Fruit fly (Drosophila melanogaster): ENCODE data around the gene CG13606.
A peak's percentile ranks its signal among the peaks of the same experiment; 100 is the strongest.

The CG13606 gene

dm6 chr3R:24134580-24134979 lies 37.8 kb upstream of the CG13606 start, which contains the start of gene Sec10 (continued):
- TF ChIP-seq onecut (GFP tag; IDR thresholded peaks at IDR 0.05) (no peak), CG17385 (GFP tag; optimal IDR thresholded peaks at IDR 0.05) (peak; percentile 97), CG4328 (GFP tag; optimal IDR thresholded peaks at IDR 0.05) (no peak), nerfin-2 (GFP tag; IDR thresholded peaks at IDR 0.05; ENCODE audit: partially characterized antibody) (no peak), mld (GFP tag; IDR thresholded peaks at IDR 0.05; ENCODE audit: partially characterized antibody) (no peak), cwo (GFP tag; optimal IDR thresholded peaks at IDR 0.05) (no peak), CG3407 (GFP tag; optimal IDR thresholded peaks at IDR 0.05) (no peak), CG6175 (GFP tag; IDR thresholded peaks at IDR 0.05) (no peak), MBD-R2 (GFP tag; IDR thresholded peaks at IDR 0.05) (peak; percentile 96), ham (GFP tag; IDR thresholded peaks at IDR 0.05) (no peak), CG2712 (tag; optimal IDR thresholded peaks at IDR 0.05) (no peak), CG15696 (tag; optimal IDR thresholded peaks at IDR 0.05) (no peak), cas (GFP tag; IDR thresholded peaks at IDR 0.05) (no peak), YL-1 (GFP tag; optimal IDR thresholded peaks at IDR 0.05) (peak; percentile 83), fd3F (GFP tag; optimal IDR thresholded peaks at IDR 0.05) (no peak), CG9215 (GFP tag; IDR thresholded peaks at IDR 0.05) (peak; percentile 94), crc (GFP tag; optimal IDR thresholded peaks at IDR 0.05) (no peak), trem (tag; optimal IDR thresholded peaks at IDR 0.05) (peak; percentile 81), Poxn (GFP tag; IDR thresholded peaks at IDR 0.05) (no peak), fd96Cb (tag; optimal IDR thresholded peaks at IDR 0.05) (no peak), B-H2 (GFP tag; optimal IDR thresholded peaks at IDR 0.05) (no peak), CG18476 (GFP tag; optimal IDR thresholded peaks at IDR 0.05) (no peak), CG7786 (GFP tag; optimal IDR thresholded peaks at IDR 0.05) (no peak), gfzf (GFP tag; optimal IDR thresholded peaks at IDR 0.05) (peak; percentile 9), CG8765 (GFP tag; IDR thresholded peaks at IDR 0.05) (no peak), CG12942 (GFP tag; optimal IDR thresholded peaks at IDR 0.05) (no peak), D19B (GFP tag; optimal IDR thresholded peaks at IDR 0.05) (no peak), Deaf1 (tag; optimal IDR thresholded peaks at IDR 0.05) (no peak), slp2 (GFP tag; optimal IDR thresholded peaks at IDR 0.05) (no peak), CG17361 (GFP tag; IDR thresholded peaks at IDR 0.05) (no peak), Adf1 (GFP tag; IDR thresholded peaks at IDR 0.05) (no peak), Mad (GFP tag; optimal IDR thresholded peaks at IDR 0.05) (no peak), CG7556 (GFP tag; optimal IDR thresholded peaks at IDR 0.05) (no peak), CG8281 (tag; optimal IDR thresholded peaks at IDR 0.05) (no peak), Dp (GFP tag; optimal IDR thresholded peaks at IDR 0.05) (peak; percentile 85), Kr (GFP tag; optimal IDR thresholded peaks at IDR 0.05) (no peak), sens (GFP tag) (peak; percentile 86), Ada2b (GFP tag; IDR thresholded peaks at IDR 0.05) (no peak)

DNA sequence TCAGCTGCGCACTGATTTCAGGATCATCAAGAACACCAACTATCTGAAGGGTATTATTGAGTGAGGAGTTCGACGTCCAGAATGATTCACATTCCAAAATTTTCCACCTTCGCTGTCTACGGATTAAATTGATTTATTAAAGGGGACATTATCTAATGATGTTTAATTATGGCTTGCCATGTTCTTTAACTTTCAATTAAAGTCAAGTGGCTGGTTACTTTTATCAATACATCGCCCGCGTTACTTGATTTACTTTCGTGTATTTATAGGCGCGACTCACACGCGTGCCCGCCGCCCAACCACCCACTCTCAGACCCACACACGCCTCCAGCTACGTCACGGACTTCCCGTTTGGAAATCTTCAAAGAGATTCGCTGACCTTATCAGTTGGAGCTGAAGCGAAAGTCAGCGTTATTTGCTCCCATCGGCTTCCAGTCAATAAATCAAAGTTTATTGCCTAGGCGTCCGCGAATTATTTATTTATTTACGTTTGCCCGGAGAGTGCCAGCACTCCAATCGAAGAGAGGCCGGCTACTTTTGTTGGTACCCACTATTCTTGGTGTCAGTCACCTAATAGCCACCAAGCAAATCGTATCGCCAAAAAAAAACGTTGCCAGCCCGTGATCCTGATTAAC lies 35.0 kb upstream of the CG13606 start, which contains the start of gene Npc2f:
TSS of gene Npc2f (plus strand) at position 585 of the 635 bp plus-strand sequence.
- TF ChIP-seq sob (GFP tag; IDR thresholded peaks at IDR 0.05) (no peak), CG8765 (GFP tag; IDR thresholded peaks at IDR 0.05) (no peak), Awh (GFP tag; IDR thresholded peaks at IDR 0.05) (no peak), CG34376 (GFP tag; optimal IDR thresholded peaks at IDR 0.05) (peak; percentile 55), CG13296 (GFP tag; optimal IDR thresholded peaks at IDR 0.05) (no peak), Atf6 (GFP tag; IDR thresholded peaks at IDR 0.05) (no peak), Doc3 (GFP tag; IDR thresholded peaks at IDR 0.05; ENCODE audit: partially characterized antibody) (no peak), CG18619 (GFP tag; optimal IDR thresholded peaks at IDR 0.05) (no peak), mam (GFP tag; optimal IDR thresholded peaks at IDR 0.05) (no peak), CG17385 (GFP tag; optimal IDR thresholded peaks at IDR 0.05) (no peak), exex (tag; optimal IDR thresholded peaks at IDR 0.05) (peak; percentile 98), D19A (tag; optimal IDR thresholded peaks at IDR 0.05) (no peak), cwo (GFP tag; optimal IDR thresholded peaks at IDR 0.05) (peak; percentile 40), br (optimal IDR thresholded peaks at IDR 0.05) (no peak), sug (tag; optimal IDR thresholded peaks at IDR 0.05) (peak; percentile 51), Dp (GFP tag; optimal IDR thresholded peaks at IDR 0.05) (no peak), Med (GFP tag) (peak; percentile 38), Hey (tag; optimal IDR thresholded peaks at IDR 0.05) (peak; percentile 58), Lpt (GFP tag; optimal IDR thresholded peaks at IDR 0.05) (no peak)

Data from whole organism, embryonic.